Worm (Caenorhabditis elegans) whole organism, L2 larva: ENCODE data around the gene C49C3.8.

Experiments
- ZK546.5 ChIP-seq: sonication (generic microtip); optimal IDR thresholded peaks from 2 replicates; lab custom pipeline; 2017; ENCODE audit warnings: missing biosample characterization, missing genetic modification characterization
- alr-1 ChIP-seq: fragments of 150-350 bp; optimal IDR thresholded peaks from 2 replicates; lab custom pipeline; 2014; ENCODE audit warnings: missing biosample characterization, missing genetic modification characterization
- aly-2 ChIP-seq: fragments of 150-350 bp; optimal IDR thresholded peaks from 2 replicates; lab custom pipeline; 2014; ENCODE audit warnings: missing biosample characterization, missing genetic modification characterization
- ama-1 ChIP-seq: fragments of 150-350 bp; optimal IDR thresholded peaks from 2 replicates; lab custom pipeline; 2018; ENCODE audit warnings: inconsistent platforms
- crh-2 ChIP-seq: sonication (generic microtip); optimal IDR thresholded peaks from 2 replicates; lab custom pipeline; 2017; ENCODE audit warnings: missing biosample characterization, missing genetic modification characterization
- elt-3 ChIP-seq: sonication (generic microtip); optimal IDR thresholded peaks from 2 replicates; lab custom pipeline; 2017; ENCODE audit warnings: missing biosample characterization, missing genetic modification characterization
- gmeb-1 ChIP-seq: fragments of 150-350 bp; optimal IDR thresholded peaks from 2 replicates; lab custom pipeline; 2014; ENCODE audit warnings: missing biosample characterization, missing genetic modification characterization
- nhr-10 ChIP-seq: sonication (generic microtip); optimal IDR thresholded peaks from 2 replicates; lab custom pipeline; 2017; ENCODE audit warnings: missing biosample characterization, missing genetic modification characterization
- nhr-12 ChIP-seq: fragments of 150-350 bp; optimal IDR thresholded peaks from 2 replicates; lab custom pipeline; 2014; ENCODE audit warnings: missing biosample characterization, missing genetic modification characterization
- nhr-237 ChIP-seq: fragments of 150-350 bp; optimal IDR thresholded peaks from 2 replicates; lab custom pipeline; 2014; ENCODE audit warnings: missing biosample characterization, missing genetic modification characterization
- snpc-4 ChIP-seq: fragments of 150-350 bp; optimal IDR thresholded peaks from 2 replicates; lab custom pipeline; 2014; ENCODE audit warnings: missing biosample characterization, missing genetic modification characterization
- unc-62 ChIP-seq: fragments of 150-350 bp; optimal IDR thresholded peaks from 2 replicates; lab custom pipeline; 2014; ENCODE audit warnings: missing biosample characterization, missing genetic modification reagents, missing genetic modification characterization
- ztf-4 ChIP-seq: fragments of 150-350 bp; optimal IDR thresholded peaks from 2 replicates; lab custom pipeline; 2014; ENCODE audit warnings: missing biosample characterization, missing genetic modification characterization

- TF ChIP-seq snpc-4 (tag; lab: Kevin White, UChicago) (no peak), gmeb-1 (no peak), ama-1 (lab: Kevin White, UChicago) (no peak), ZK546.5 (no peak), ztf-4 (tag; lab: Kevin White, UChicago) (no peak), aly-2 (no peak), nhr-237 (tag; lab: Kevin White, UChicago) (no peak), crh-2 (tag; lab: Kevin White, UChicago) (peak; percentile 5), nhr-12 (no peak), alr-1 (no peak), unc-62 (GFP tag; lab: Kevin White, UChicago) (no peak), elt-3 (no peak), nhr-10 (tag; lab: Kevin White, UChicago) (no peak)
Observed at ce11 chrIV:17342179-17342578, 7.2 kb downstream of the C49C3.8 start, which contains the start of gene C49C3.9.
